Fruit fly (Drosophila melanogaster): Measurements from ENCODE around the gene CG13693.

The CG13693 gene

dm6 chr2L:247845-248473, 15.7 kb downstream of the CG13693 start (continued):
- peak; percentile 60 for TF ChIP-seq CG6765 (GFP tag; optimal IDR thresholded peaks at IDR 0.05)
- TF ChIP-seq gem (tag; optimal IDR thresholded peaks at IDR 0.05) = peak; percentile 75
- TF ChIP-seq jing (GFP tag; optimal IDR thresholded peaks at IDR 0.05) = no peak
- TF ChIP-seq slou (GFP tag; optimal IDR thresholded peaks at IDR 0.05) = no peak
- peak; percentile 45 for TF ChIP-seq CG13424 (tag; optimal IDR thresholded peaks at IDR 0.05)
- peak; percentile 60 for TF ChIP-seq CG12391 (tag; optimal IDR thresholded peaks at IDR 0.05)
- TF ChIP-seq unc-4 (GFP tag; IDR thresholded peaks at IDR 0.05; ENCODE audit: partially characterized antibody) = no peak
- peak; percentile 50 for TF ChIP-seq fd3F (GFP tag; optimal IDR thresholded peaks at IDR 0.05)
- no peak for TF ChIP-seq CG18764 (GFP tag; optimal IDR thresholded peaks at IDR 0.05)
- no peak for TF ChIP-seq gce (GFP tag; IDR thresholded peaks at IDR 0.05)
- TF ChIP-seq B-H2 (GFP tag; optimal IDR thresholded peaks at IDR 0.05) = peak; percentile 32
- peak; percentile 40 to 58 for TF ChIP-seq Hr51 (GFP tag; optimal IDR thresholded peaks at IDR 0.05)
- TF ChIP-seq grau (tag; optimal IDR thresholded peaks at IDR 0.05) = peak; percentile 94
- no peak for TF ChIP-seq CG34224 (GFP tag; IDR thresholded peaks at IDR 0.05; ENCODE audit: partially characterized antibody)
- peak; percentile 33 for TF ChIP-seq mam (GFP tag; optimal IDR thresholded peaks at IDR 0.05)
- peak; percentile 55 for TF ChIP-seq Ptx1 (GFP tag; IDR thresholded peaks at IDR 0.05)
- no peak for TF ChIP-seq H15 (GFP tag; IDR thresholded peaks at IDR 0.05)
- TF ChIP-seq mirr (GFP tag; optimal IDR thresholded peaks at IDR 0.05) = peak; percentile 52
- no peak for TF ChIP-seq Dref (GFP tag; IDR thresholded peaks at IDR 0.05)
- TF ChIP-seq CG11456 (GFP tag; IDR thresholded peaks at IDR 0.05) = no peak
- TF ChIP-seq CG8924 (tag; optimal IDR thresholded peaks at IDR 0.05) = peak; percentile 53
- TF ChIP-seq dpn (GFP tag; optimal IDR thresholded peaks at IDR 0.05) = peak in 1 of 2 experiments; percentile 40
- peak; percentile 20 for TF ChIP-seq HmgZ (tag; optimal IDR thresholded peaks at IDR 0.05)
- peak; percentile 36; the same call in 1 of the 2 replicates for TF ChIP-seq Taf1 (GFP tag; IDR thresholded peaks at IDR 0.05)
- no peak for TF ChIP-seq CG15073 (GFP tag; optimal IDR thresholded peaks at IDR 0.05)
- no peak for TF ChIP-seq CG32767 (GFP tag; IDR thresholded peaks at IDR 0.05)
- TF ChIP-seq Six4 (GFP tag; optimal IDR thresholded peaks at IDR 0.05) = no peak
- TF ChIP-seq Max (GFP tag; optimal IDR thresholded peaks at IDR 0.05) = no peak
- TF ChIP-seq BtbVII (GFP tag; optimal IDR thresholded peaks at IDR 0.05) = peak; percentile 75
- TF ChIP-seq gsb-n (tag; optimal IDR thresholded peaks at IDR 0.05) = no peak
- TF ChIP-seq lola (GFP tag; optimal IDR thresholded peaks at IDR 0.05) = peak in 1 of 3 experiments; percentile 27
- no peak for TF ChIP-seq CG2116 (GFP tag; optimal IDR thresholded peaks at IDR 0.05)
- TF ChIP-seq CG3847 (GFP tag; IDR thresholded peaks at IDR 0.05) = peak; percentile 45; the same call in 1 of the 2 replicates
- TF ChIP-seq CrebB (tag; optimal IDR thresholded peaks at IDR 0.05) = no peak
- peak in 1 of 2 experiments; percentile 10 for TF ChIP-seq Eip74EF (GFP tag; optimal IDR thresholded peaks at IDR 0.05)
- TF ChIP-seq ttk (GFP tag; IDR thresholded peaks at IDR 0.05) = no peak
- no peak for TF ChIP-seq CG15514 (GFP tag; optimal IDR thresholded peaks at IDR 0.05)
- peak; percentile 36 for TF ChIP-seq tin (GFP tag; optimal IDR thresholded peaks at IDR 0.05)
- no peak; the same call in 2 of the 3 replicates for TF ChIP-seq Opbp (GFP tag; IDR thresholded peaks at IDR 0.05; ENCODE audit: partially characterized antibody)
- 0 out of 2 replicates have a peak, but pooled peaks have one; percentile 20 for TF ChIP-seq sob (GFP tag; IDR thresholded peaks at IDR 0.05)
- peak; percentile 13 for TF ChIP-seq CG3838 (GFP tag; optimal IDR thresholded peaks at IDR 0.05)
- peak; percentile 47 for TF ChIP-seq scrt (GFP tag; optimal IDR thresholded peaks at IDR 0.05)
- no peak for TF ChIP-seq fd64A (GFP tag; optimal IDR thresholded peaks at IDR 0.05)
- peak; percentile 75 for TF ChIP-seq Rfx (GFP tag; IDR thresholded peaks at IDR 0.05)
- peak; percentile 44 for TF ChIP-seq CG10147 (GFP tag; optimal IDR thresholded peaks at IDR 0.05)
- TF ChIP-seq ato (GFP tag; IDR thresholded peaks at IDR 0.05; ENCODE audit: partially characterized antibody) = no peak
- 0 out of 2 replicates have a peak, but pooled peaks have one; percentile 12 for TF ChIP-seq sisA (GFP tag; IDR thresholded peaks at IDR 0.05)
- TF ChIP-seq CG12769 (tag; optimal IDR thresholded peaks at IDR 0.05) = peak; percentile 77

All from whole organism, embryonic.